Worm (Caenorhabditis elegans) whole organism, L3 larva: Measurements from ENCODE around the gene F37A8.1.

ENCODE experiments used
- aly-2 ChIP-seq: fragments of 150-350 bp; optimal IDR thresholded peaks from 2 replicates; lab custom pipeline; 2014; ENCODE audit warnings: missing biosample characterization, missing genetic modification characterization
- ama-1 ChIP-seq: fragments of 150-350 bp; optimal IDR thresholded peaks from 2 replicates; lab custom pipeline; 2018
- ceh-28 ChIP-seq: fragments of 150-350 bp; optimal IDR thresholded peaks from 2 replicates; lab custom pipeline; 2014; ENCODE audit warnings: missing biosample characterization, missing genetic modification reagents, missing genetic modification characterization
- ceh-82 ChIP-seq: fragments of 150-350 bp; optimal IDR thresholded peaks from 2 replicates; lab custom pipeline; 2014; ENCODE audit warnings: missing biosample characterization, missing genetic modification characterization
- daf-12 ChIP-seq: fragments of 150-350 bp; optimal IDR thresholded peaks from 2 replicates; lab custom pipeline; 2014; ENCODE audit warnings: missing biosample characterization, missing genetic modification reagents, missing genetic modification characterization
- egl-27 ChIP-seq: sonication (generic microtip); optimal IDR thresholded peaks from 4 replicates; lab custom pipeline; 2017; ENCODE audit warnings: missing biosample characterization, missing genetic modification reagents, missing genetic modification characterization
- egl-5 ChIP-seq: fragments of 150-350 bp; optimal IDR thresholded peaks from 2 replicates; lab custom pipeline; 2017; ENCODE audit warnings: missing biosample characterization, missing genetic modification reagents, missing genetic modification characterization, inconsistent platforms
- elt-1 ChIP-seq: fragments of 150-350 bp; optimal IDR thresholded peaks from 2 replicates; lab custom pipeline; 2014; ENCODE audit warnings: missing biosample characterization, missing genetic modification characterization
- elt-2 ChIP-seq: sonication (generic microtip); optimal IDR thresholded peaks from 2 replicates; lab custom pipeline; 2016; ENCODE audit warnings: missing genetic modification reagents, mild to moderate bottlenecking, missing genetic modification characterization, missing compliant biosample characterization
- eor-1 ChIP-seq, 2 experiments: fragments of 150-350 bp; optimal IDR thresholded peaks; 2 replicates each; lab custom pipeline; 2014 to 2018; ENCODE audit warnings: missing biosample characterization in 2 of 2, missing genetic modification characterization in 2 of 2
- fkh-10 ChIP-seq: sonication (generic microtip); optimal IDR thresholded peaks from 2 replicates; lab custom pipeline; 2017; ENCODE audit warnings: missing biosample characterization, missing genetic modification reagents, missing genetic modification characterization
- fkh-2 ChIP-seq: fragments of 150-350 bp; optimal IDR thresholded peaks from 2 replicates; lab custom pipeline; 2014; ENCODE audit warnings: missing biosample characterization, missing genetic modification reagents, missing genetic modification characterization
- fos-1 ChIP-seq: fragments of 150-350 bp; optimal IDR thresholded peaks from 2 replicates; lab custom pipeline; 2014; ENCODE audit warnings: missing biosample characterization, missing genetic modification characterization
- hmg-11 ChIP-seq: sonication (generic microtip); optimal IDR thresholded peaks from 2 replicates; lab custom pipeline; 2016; ENCODE audit warnings: missing genetic modification characterization, missing compliant biosample characterization
- mml-1 ChIP-seq: fragments of 150-350 bp; sonication (generic microtip); optimal IDR thresholded peaks from 3 replicates; lab custom pipeline; 2014; ENCODE audit warnings: missing biosample characterization, missing genetic modification characterization
- nfya-1 ChIP-seq: sonication (generic microtip); optimal IDR thresholded peaks from 2 replicates; lab custom pipeline; 2017; ENCODE audit warnings: missing genetic modification characterization, mild to moderate bottlenecking, missing compliant biosample characterization, antibody characterized with exemption, moderate library complexity; ENCODE audit not compliant: insufficient read depth
- nhr-11 ChIP-seq: fragments of 150-350 bp; optimal IDR thresholded peaks from 2 replicates; lab custom pipeline; 2014; ENCODE audit warnings: missing biosample characterization, missing genetic modification characterization
- nhr-12 ChIP-seq: fragments of 150-350 bp; optimal IDR thresholded peaks from 2 replicates; lab custom pipeline; 2014; ENCODE audit warnings: missing biosample characterization, missing genetic modification characterization
- nhr-23 ChIP-seq: fragments of 150-350 bp; optimal IDR thresholded peaks from 2 replicates; lab custom pipeline; 2014; ENCODE audit warnings: missing biosample characterization, missing genetic modification reagents, missing genetic modification characterization
- nhr-25 ChIP-seq: sonication (generic microtip); optimal IDR thresholded peaks from 2 replicates; lab custom pipeline; 2017; ENCODE audit warnings: missing biosample characterization, missing genetic modification characterization
- nhr-28 ChIP-seq: fragments of 150-350 bp; optimal IDR thresholded peaks from 2 replicates; lab custom pipeline; 2014; ENCODE audit warnings: missing biosample characterization, missing genetic modification characterization
- nhr-43 ChIP-seq: sonication (generic microtip); optimal IDR thresholded peaks from 2 replicates; lab custom pipeline; 2016; ENCODE audit warnings: mild to moderate bottlenecking, missing genetic modification characterization, missing compliant biosample characterization; ENCODE audit not compliant: poor library complexity, severe bottlenecking
- nhr-67 ChIP-seq: fragments of 150-350 bp; optimal IDR thresholded peaks from 2 replicates; lab custom pipeline; 2014; ENCODE audit warnings: missing biosample characterization, missing genetic modification characterization
- nhr-76 ChIP-seq: fragments of 150-350 bp; sonication (generic microtip); optimal IDR thresholded peaks from 5 replicates; lab custom pipeline; 2014; ENCODE audit warnings: missing biosample characterization, missing genetic modification characterization
- nhr-77 ChIP-seq: fragments of 150-350 bp; optimal IDR thresholded peaks from 2 replicates; lab custom pipeline; 2014; ENCODE audit warnings: missing biosample characterization, missing genetic modification characterization
- pha-4 ChIP-seq: fragments of 150-350 bp; optimal IDR thresholded peaks from 2 replicates; lab custom pipeline; 2014; ENCODE audit warnings: missing biosample characterization, missing genetic modification reagents, missing genetic modification characterization
- pqm-1 ChIP-seq: fragments of 150-350 bp; optimal IDR thresholded peaks from 2 replicates; lab custom pipeline; 2017; ENCODE audit warnings: missing biosample characterization, missing genetic modification characterization, inconsistent platforms
- skn-1 ChIP-seq: fragments of 150-350 bp; optimal IDR thresholded peaks from 2 replicates; lab custom pipeline; 2014; ENCODE audit warnings: missing biosample characterization, missing genetic modification characterization
- snpc-4 ChIP-seq: fragments of 150-350 bp; optimal IDR thresholded peaks from 2 replicates; lab custom pipeline; 2014; ENCODE audit warnings: missing biosample characterization, missing genetic modification characterization
- tbx-2 ChIP-seq: sonication (generic microtip); optimal IDR thresholded peaks from 2 replicates; lab custom pipeline; 2016; ENCODE audit warnings: mild to moderate bottlenecking, missing genetic modification characterization, missing compliant biosample characterization
- unc-39 ChIP-seq: sonication (generic microtip); optimal IDR thresholded peaks from 4 replicates; lab custom pipeline; 2017; ENCODE audit warnings: missing biosample characterization, missing genetic modification characterization
- unc-62 ChIP-seq: fragments of 150-350 bp; sonication (generic microtip); optimal IDR thresholded peaks from 4 replicates; lab custom pipeline; 2014; ENCODE audit warnings: missing biosample characterization, missing genetic modification reagents, missing genetic modification characterization
- zag-1 ChIP-seq: fragments of 150-350 bp; optimal IDR thresholded peaks from 2 replicates; lab custom pipeline; 2014; ENCODE audit warnings: missing biosample characterization, missing genetic modification characterization
- ztf-11 ChIP-seq: fragments of 150-350 bp; optimal IDR thresholded peaks from 2 replicates; lab custom pipeline; 2014; ENCODE audit warnings: missing biosample characterization, missing genetic modification characterization

Gene F37A8.1

ce11 chrIII:3955674-3956073 lies 27.4 kb downstream of the F37A8.1 start (continued):
- TF ChIP-seq ztf-11 (tag; lab: Kevin White, UChicago): no peak
- no peak for TF ChIP-seq fkh-10 (GFP tag; lab: Kevin White, UChicago)
- peak; percentile 8 for TF ChIP-seq nhr-25 (tag; lab: Kevin White, UChicago)

ce11 chrIII:3956293-3956692 lies 28.1 kb downstream of the F37A8.1 start, which contains the start of gene F37A8.5:
Gene F37A8.5, plus strand, starts transcription at chrIII:3956624.
- TF ChIP-seq nhr-43 (tag; lab: Kevin White, UChicago) (no peak), fkh-10 (GFP tag; lab: Kevin White, UChicago) (no peak), zag-1 (no peak), mml-1 (tag; lab: Kevin White, UChicago) (no peak), egl-27 (tag; lab: Kevin White, UChicago) (no peak), tbx-2 (no peak), egl-5 (tag; lab: Kevin White, UChicago) (no peak), ceh-82 (tag; lab: Kevin White, UChicago) (no peak), nhr-12 (tag; lab: Kevin White, UChicago) (no peak), aly-2 (tag; lab: Kevin White, UChicago) (no peak), fos-1 (tag; lab: Kevin White, UChicago) (no peak), nhr-67 (tag; lab: Kevin White, UChicago) (no peak), nhr-77 (tag; lab: Kevin White, UChicago) (no peak), daf-12 (no peak), fkh-2 (tag; lab: Kevin White, UChicago) (no peak), nfya-1 (tag; lab: Kevin White, UChicago) (no peak), unc-39 (tag; lab: Kevin White, UChicago) (no peak), hmg-11 (tag; lab: Kevin White, UChicago) (no peak), elt-1 (no peak), ama-1 (lab: Kevin White, UChicago) (no peak)

ce11 chrIII:3957119-3957739 lies 29.0 kb downstream of the F37A8.1 start:
- TF ChIP-seq snpc-4: peak; percentile 72
- peak; percentile 69 for TF ChIP-seq ama-1 (lab: Kevin White, UChicago)
- TF ChIP-seq egl-5 (tag; lab: Kevin White, UChicago): peak; percentile 8
- TF ChIP-seq unc-62: no peak
- TF ChIP-seq, all 47 proteins: peak for 3

ce11 chrIII:3957850-3958249 lies 29.6 kb downstream of the F37A8.1 start:
- TF ChIP-seq nhr-12 (tag; lab: Kevin White, UChicago): no peak
- TF ChIP-seq ama-1 (lab: Kevin White, UChicago): peak; percentile 51
- TF ChIP-seq pha-4 (tag; lab: Kevin White, UChicago): peak; percentile 10

ce11 chrIII:3959206-3959605 lies 31.0 kb downstream of the F37A8.1 start:
- no peak for TF ChIP-seq zag-1
- TF ChIP-seq elt-2 (tag; lab: Kevin White, UChicago): no peak

- TF ChIP-seq pqm-1 (tag; lab: Kevin White, UChicago) (peak; percentile 38), nhr-11 (tag; lab: Kevin White, UChicago) (no peak), nhr-77 (tag; lab: Kevin White, UChicago) (no peak), fos-1 (tag; lab: Kevin White, UChicago) (no peak), nhr-76 (no peak), nfya-1 (tag; lab: Kevin White, UChicago) (peak; percentile 3), egl-5 (tag; lab: Kevin White, UChicago) (no peak), elt-2 (tag; lab: Kevin White, UChicago) (peak; percentile 46), mml-1 (tag; lab: Kevin White, UChicago) (no peak), nhr-43 (tag; lab: Kevin White, UChicago) (no peak), eor-1 (tag; optimal IDR thresholded peaks at IDR 0.05; lab: Kevin White, UChicago) (no peak), snpc-4 (no peak), ceh-28 (tag; lab: Kevin White, UChicago) (no peak), unc-39 (tag; lab: Kevin White, UChicago) (no peak), pha-4 (tag; lab: Kevin White, UChicago) (peak; percentile 71), skn-1 (tag; lab: Kevin White, UChicago) (no peak), nhr-28 (no peak), nhr-23 (no peak)
- TF ChIP-seq, all 47 proteins: peak for 4
Measured at ce11 chrIII:3959987-3960386, 31.8 kb downstream of the F37A8.1 start, which contains the start of gene R10E9.3. Gene R10E9.3, plus strand, starts transcription at chrIII:3960221.
